Worm (Caenorhabditis elegans) whole organism, late embryonic: ENCODE results near the gene str-131.

Experiments
- C08G9.2 ChIP-seq: sonication (generic microtip); optimal IDR thresholded peaks from 2 replicates; lab custom pipeline; 2016; ENCODE audit warnings: mild to moderate bottlenecking, missing genetic modification characterization, moderate library complexity, missing compliant biosample characterization
- F13H6.1 ChIP-seq: sonication (generic microtip); optimal IDR thresholded peaks from 2 replicates; lab custom pipeline; 2016; ENCODE audit warnings: missing genetic modification characterization, missing compliant biosample characterization
- K09A11.1 ChIP-seq: sonication (generic microtip); optimal IDR thresholded peaks from 2 replicates; lab custom pipeline; 2017; ENCODE audit warnings: antibody characterized with exemption, mild to moderate bottlenecking, missing genetic modification characterization, missing compliant biosample characterization; ENCODE audit not compliant: insufficient read depth
- ahr-1 ChIP-seq: sonication (generic microtip); optimal IDR thresholded peaks from 2 replicates; lab custom pipeline; 2016; ENCODE audit warnings: missing genetic modification characterization, missing compliant biosample characterization
- ceh-19 ChIP-seq: fragments of 200-800 bp; sonication (Bioruptor generic); optimal IDR thresholded peaks from 2 replicates; lab custom pipeline; 2018; ENCODE audit warnings: mild to moderate bottlenecking, missing genetic modification characterization, missing compliant biosample characterization
- ceh-2 ChIP-seq: sonication (generic microtip); optimal IDR thresholded peaks from 2 replicates; lab custom pipeline; 2016; ENCODE audit warnings: missing genotype, missing genetic modification characterization, missing compliant biosample characterization
- ceh-24 ChIP-seq: sonication (generic microtip); optimal IDR thresholded peaks from 2 replicates; lab custom pipeline; 2016; ENCODE audit warnings: mild to moderate bottlenecking, missing genetic modification characterization, missing compliant biosample characterization
- ceh-31 ChIP-seq: sonication (generic microtip); optimal IDR thresholded peaks from 2 replicates; lab custom pipeline; 2016; ENCODE audit warnings: missing genetic modification characterization, missing compliant biosample characterization
- ceh-34 ChIP-seq: sonication (generic microtip); optimal IDR thresholded peaks from 2 replicates; lab custom pipeline; 2016; ENCODE audit warnings: mild to moderate bottlenecking, missing genetic modification characterization, missing compliant biosample characterization
- ceh-45 ChIP-seq: fragments of 200-800 bp; sonication (Bioruptor generic); IDR thresholded peaks from 2 replicates; pipeline ENCODE4 v1.3.6; 2022; ENCODE audit warnings: missing genetic modification reagents, missing genetic modification characterization, missing compliant biosample characterization
- elt-2 ChIP-seq: sonication (generic microtip); optimal IDR thresholded peaks from 2 replicates; lab custom pipeline; 2016; ENCODE audit warnings: missing genetic modification reagents, missing genetic modification characterization, missing compliant biosample characterization
- fkh-10 ChIP-seq: fragments of 150-350 bp; optimal IDR thresholded peaks from 2 replicates; lab custom pipeline; 2014; ENCODE audit warnings: missing biosample characterization, missing genetic modification reagents, missing genetic modification characterization
- fkh-6 ChIP-seq: sonication (generic microtip); optimal IDR thresholded peaks from 2 replicates; lab custom pipeline; 2016; ENCODE audit warnings: missing genetic modification characterization, missing compliant biosample characterization
- gmeb-2 ChIP-seq: sonication (generic microtip); optimal IDR thresholded peaks from 2 replicates; lab custom pipeline; 2016; ENCODE audit warnings: missing genetic modification characterization, inconsistent platforms, missing compliant biosample characterization
- hlh-13 ChIP-seq: fragments of 200-800 bp; sonication (Bioruptor generic); optimal IDR thresholded peaks from 2 replicates; lab custom pipeline; 2018; ENCODE audit warnings: mild to moderate bottlenecking, missing genetic modification characterization, missing compliant biosample characterization
- hlh-30 ChIP-seq: sonication (generic microtip); optimal IDR thresholded peaks from 2 replicates; lab custom pipeline; 2017; ENCODE audit warnings: antibody characterized with exemption, missing genetic modification characterization, missing compliant biosample characterization; ENCODE audit not compliant: insufficient read depth
- hlh-8 ChIP-seq: sonication (generic microtip); optimal IDR thresholded peaks from 2 replicates; lab custom pipeline; 2016; ENCODE audit warnings: missing genotype, missing genetic modification characterization, missing compliant biosample characterization
- madf-2 ChIP-seq: sonication (generic microtip); optimal IDR thresholded peaks from 2 replicates; lab custom pipeline; 2017; ENCODE audit warnings: missing genetic modification characterization, missing compliant biosample characterization
- nfya-1 ChIP-seq: sonication (generic microtip); optimal IDR thresholded peaks from 2 replicates; lab custom pipeline; 2017; ENCODE audit warnings: missing genetic modification characterization, mild to moderate bottlenecking, missing compliant biosample characterization, antibody characterized with exemption, moderate library complexity
- nhr-11 ChIP-seq: fragments of 150-350 bp; optimal IDR thresholded peaks from 2 replicates; lab custom pipeline; 2014; ENCODE audit warnings: missing biosample characterization, missing genetic modification characterization
- nhr-232 ChIP-seq: sonication (generic microtip); optimal IDR thresholded peaks from 2 replicates; lab custom pipeline; 2016; ENCODE audit warnings: missing genetic modification characterization, missing compliant biosample characterization
- pag-3 ChIP-seq: sonication (generic microtip); optimal IDR thresholded peaks from 2 replicates; lab custom pipeline; 2016; ENCODE audit warnings: missing compliant biosample characterization, missing genetic modification characterization, borderline replicate concordance
- pat-9 ChIP-seq: fragments of 200-800 bp; sonication (Bioruptor generic); optimal IDR thresholded peaks from 2 replicates; lab custom pipeline; 2018; ENCODE audit warnings: mild to moderate bottlenecking, missing genetic modification characterization, moderate library complexity, missing compliant biosample characterization
- pax-1 ChIP-seq: fragments of 150-350 bp; optimal IDR thresholded peaks from 2 replicates; lab custom pipeline; 2014; ENCODE audit warnings: missing biosample characterization, missing genetic modification characterization
- pha-4 ChIP-seq: fragments of 150-350 bp; optimal IDR thresholded peaks from 2 replicates; lab custom pipeline; 2018; ENCODE audit warnings: missing biosample characterization, missing genetic modification reagents, missing genetic modification characterization
- pros-1 ChIP-seq: fragments of 150-350 bp; optimal IDR thresholded peaks from 2 replicates; lab custom pipeline; 2014; ENCODE audit warnings: missing biosample characterization, missing genetic modification reagents, missing genetic modification characterization
- sdc-2 ChIP-seq: sonication (generic microtip); optimal IDR thresholded peaks from 2 replicates; lab custom pipeline; 2016; ENCODE audit warnings: missing genotype, missing genetic modification characterization, missing compliant biosample characterization
- sox-2 ChIP-seq: fragments of 200-800 bp; sonication (Bioruptor generic); IDR thresholded peaks from 2 replicates; pipeline ENCODE4 v1.3.6; 2022; ENCODE audit warnings: missing genetic modification reagents, missing genetic modification characterization, missing compliant biosample characterization
- syd-9 ChIP-seq: sonication (generic microtip); optimal IDR thresholded peaks from 2 replicates; lab custom pipeline; 2016; ENCODE audit warnings: mild to moderate bottlenecking, missing genetic modification characterization, moderate library complexity, missing compliant biosample characterization
- tbx-2 ChIP-seq: sonication (generic microtip); optimal IDR thresholded peaks from 2 replicates; lab custom pipeline; 2016; ENCODE audit warnings: missing genetic modification characterization, missing compliant biosample characterization
- tbx-7 ChIP-seq: sonication (generic microtip); optimal IDR thresholded peaks from 2 replicates; lab custom pipeline; 2016; ENCODE audit warnings: missing genotype, missing genetic modification characterization, missing compliant biosample characterization
- ttx-3 ChIP-seq: sonication (generic microtip); optimal IDR thresholded peaks from 2 replicates; lab custom pipeline; 2016; ENCODE audit warnings: missing genetic modification reagents, missing genetic modification characterization, missing compliant biosample characterization
- ztf-16 ChIP-seq: sonication (generic microtip); optimal IDR thresholded peaks from 2 replicates; lab custom pipeline; 2017; ENCODE audit warnings: missing genetic modification characterization, missing compliant biosample characterization

Gene str-131

DNA sequence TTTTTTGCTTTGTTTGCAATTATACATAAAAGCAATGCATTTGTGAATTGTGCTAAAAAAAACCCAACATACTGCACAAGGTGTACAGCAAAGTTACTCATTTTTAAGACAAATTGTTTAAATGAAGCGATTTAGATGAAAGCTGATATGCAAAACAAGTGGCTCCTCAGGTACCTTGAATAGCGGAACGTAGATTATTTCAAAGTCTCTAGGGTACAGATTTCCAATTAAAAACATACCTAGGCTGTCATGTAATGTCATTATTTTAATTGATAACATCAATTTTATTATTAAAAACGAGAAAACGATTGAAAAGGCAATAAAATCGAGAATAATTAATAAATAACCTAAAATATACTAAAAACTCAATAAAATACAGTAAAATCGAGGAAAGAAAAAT lies 19.4 kb downstream of the str-131 start, which contains the start of gene str-139:
TSS of gene str-139 (minus strand) at position 101 of the 400 bp plus-strand sequence.
- no peak for TF ChIP-seq hlh-8 (tag; lab: Kevin White, UChicago)
- no peak for TF ChIP-seq hlh-30 (tag; lab: Kevin White, UChicago)
- no peak for TF ChIP-seq nfya-1 (tag; lab: Kevin White, UChicago)
- TF ChIP-seq ceh-24 (tag; lab: Kevin White, UChicago): no peak
- TF ChIP-seq sox-2 (GFP tag; lab: Robert Waterston, UW): no peak
- no peak for TF ChIP-seq ztf-16 (tag; lab: Kevin White, UChicago)
- no peak for TF ChIP-seq ceh-31 (tag; lab: Kevin White, UChicago)
- no peak for TF ChIP-seq pros-1
- no peak for TF ChIP-seq tbx-7 (tag; lab: Kevin White, UChicago)
- TF ChIP-seq ttx-3: no peak
- no peak for TF ChIP-seq ceh-45
- no peak for TF ChIP-seq pag-3 (tag; lab: Kevin White, UChicago)

DNA sequence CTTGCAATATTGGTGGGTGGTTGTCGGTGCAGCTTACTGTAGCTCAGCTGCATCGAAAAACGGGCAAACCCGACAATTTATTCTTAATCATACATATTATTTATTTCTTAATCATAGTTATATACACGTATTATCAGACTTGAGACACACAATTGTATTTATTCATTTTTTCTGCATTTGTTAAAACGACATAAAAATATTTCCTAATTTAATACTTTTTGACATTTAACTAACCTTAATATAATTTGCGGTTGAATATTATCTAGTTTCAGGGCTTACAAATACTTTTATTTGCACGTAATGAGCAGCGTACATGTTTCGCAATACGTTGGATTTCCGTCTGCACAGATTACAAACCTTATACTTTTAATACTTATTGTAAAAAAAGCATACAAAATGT lies 23.1 kb downstream of the str-131 start, which contains the start of gene str-138:
TSS of gene str-138 (plus strand) at position 301 of the 400 bp plus-strand sequence.
- TF ChIP-seq sdc-2 (tag; lab: Kevin White, UChicago): no peak
- TF ChIP-seq hlh-13 (GFP tag; lab: Kevin White, UChicago): no peak
- no peak for TF ChIP-seq nhr-232
- no peak for TF ChIP-seq ztf-16 (tag; lab: Kevin White, UChicago)
- TF ChIP-seq F13H6.1 (tag; lab: Kevin White, UChicago): no peak
- TF ChIP-seq ceh-34 (tag; lab: Kevin White, UChicago): no peak
- no peak for TF ChIP-seq ceh-45
- no peak for TF ChIP-seq hlh-30 (tag; lab: Kevin White, UChicago)
- TF ChIP-seq pat-9: no peak
- no peak for TF ChIP-seq gmeb-2
- no peak for TF ChIP-seq K09A11.1 (tag; lab: Kevin White, UChicago)

DNA sequence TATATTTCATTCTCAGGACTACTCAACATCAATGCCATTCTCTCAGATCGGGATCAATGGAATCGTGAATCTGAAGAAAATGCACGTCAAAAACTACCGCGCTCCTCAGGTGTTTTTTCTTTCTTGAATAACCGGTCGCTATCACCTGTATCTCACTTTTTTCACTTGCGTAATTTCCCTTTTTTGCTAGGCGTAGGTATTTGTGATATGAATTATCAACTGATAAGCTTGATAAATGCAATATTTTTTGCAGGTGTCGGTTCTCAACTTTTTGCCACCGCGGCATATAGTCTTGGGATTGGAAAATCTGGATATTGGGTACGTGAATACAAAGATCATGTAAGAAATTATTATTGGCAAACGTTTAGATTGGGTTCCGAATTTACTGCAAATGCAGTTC lies 26.3 kb downstream of the str-131 start:
- no peak for TF ChIP-seq tbx-2 (tag; lab: Kevin White, UChicago)
- TF ChIP-seq fkh-6: no peak
- no peak for TF ChIP-seq syd-9 (tag; lab: Kevin White, UChicago)
- TF ChIP-seq C08G9.2 (tag; lab: Kevin White, UChicago): no peak
- no peak for TF ChIP-seq ceh-45

DNA sequence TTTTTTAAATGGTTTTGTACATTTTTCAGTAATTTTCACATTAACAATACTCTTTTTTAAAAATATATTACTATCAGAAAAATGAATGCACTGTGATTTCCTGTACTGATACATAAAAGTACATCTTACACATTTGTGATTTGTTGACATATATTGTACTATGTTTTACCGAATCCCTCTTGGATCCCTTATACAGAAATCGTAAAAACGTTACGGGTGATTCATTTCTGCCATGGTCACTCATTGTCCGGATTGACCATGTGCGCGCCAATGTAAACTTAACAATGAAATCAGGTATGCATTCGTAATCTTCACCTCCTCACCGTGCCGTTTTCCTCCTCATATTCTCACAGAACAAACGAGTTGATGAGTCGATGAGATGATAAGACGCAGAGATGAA lies 27.3 kb downstream of the str-131 start, which contains the start of gene ZC513.2:
TSS of gene ZC513.2 (plus strand) at position 301 of the 400 bp plus-strand sequence.
- TF ChIP-seq elt-2 (tag; lab: Kevin White, UChicago) (no peak), ceh-2 (tag; lab: Kevin White, UChicago) (no peak), fkh-10 (no peak), pha-4 (tag; lab: Kevin White, UChicago) (no peak)
- TF ChIP-seq, all 69 proteins: peak for 0

DNA sequence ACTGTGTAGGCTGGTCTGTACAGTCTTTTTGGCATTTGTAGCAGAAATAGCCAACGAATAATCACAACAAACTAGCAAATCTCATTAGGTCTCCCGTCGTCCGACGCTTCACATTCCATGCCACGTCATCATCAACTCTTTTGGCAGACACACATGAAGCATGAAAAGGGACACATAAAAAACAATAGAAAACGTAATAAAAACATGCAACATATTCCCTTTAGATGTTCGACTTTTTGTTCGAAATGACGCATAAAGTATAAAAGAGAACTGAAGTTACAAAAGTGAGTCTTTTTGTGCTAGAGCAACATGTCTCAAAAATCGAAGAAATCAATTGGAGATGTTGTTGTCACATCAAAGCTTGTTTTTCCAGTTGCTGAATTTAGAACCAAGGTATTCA lies 29.6 kb downstream of the str-131 start, which contains the start of gene sth-1:
TSS of gene sth-1 (plus strand) at position 301 of the 400 bp plus-strand sequence.
- TF ChIP-seq madf-2 (tag; lab: Kevin White, UChicago) (no peak), ahr-1 (tag; lab: Kevin White, UChicago) (no peak), nhr-11 (tag; lab: Kevin White, UChicago) (no peak), ceh-19 (GFP tag; lab: Kevin White, UChicago) (no peak), sox-2 (GFP tag; lab: Robert Waterston, UW) (no peak), pax-1 (tag; lab: Kevin White, UChicago) (no peak)
